Fruit fly (Drosophila melanogaster) whole organism, embryonic: Measurements from ENCODE around the gene RunxB.

Experiments used
- CG10267 ChIP-seq: fragments of 200-800 bp; sonication (Bioruptor generic); optimal IDR thresholded peaks from 2 replicates; lab custom pipeline; 2018; ENCODE audit warnings: missing biosample characterization, mild to moderate bottlenecking, missing genetic modification characterization, moderate library complexity
- CG12942 ChIP-seq: fragments of 200-800 bp; sonication (Bioruptor generic); optimal IDR thresholded peaks from 3 replicates; lab custom pipeline; 2016; ENCODE audit warnings: missing biosample characterization, missing genetic modification characterization
- CG13296 ChIP-seq: fragments of 200-800 bp; sonication (Bioruptor generic); optimal IDR thresholded peaks from 3 replicates; lab custom pipeline; 2018; ENCODE audit warnings: missing biosample characterization, mild to moderate bottlenecking, missing genetic modification characterization
- CG14667 ChIP-seq: fragments of 200-800 bp; sonication (Bioruptor generic); IDR thresholded peaks from 2 replicates; pipeline ENCODE4 v1.3.6; 2022; ENCODE audit warnings: missing biosample characterization, missing genetic modification characterization
- CG14965 ChIP-seq: fragments of 200-800 bp; sonication (Bioruptor generic); optimal IDR thresholded peaks from 2 replicates; lab custom pipeline; 2016; ENCODE audit warnings: missing biosample characterization, missing genetic modification characterization, borderline replicate concordance
- CG15073 ChIP-seq: fragments of 200-800 bp; sonication (Bioruptor generic); optimal IDR thresholded peaks from 2 replicates; lab custom pipeline; 2016; ENCODE audit warnings: missing biosample characterization, missing genetic modification characterization
- CG1529 ChIP-seq: fragments of 200-800 bp; sonication (Bioruptor generic); optimal IDR thresholded peaks from 3 replicates; lab custom pipeline; 2018; ENCODE audit warnings: missing biosample characterization, missing genetic modification characterization
- CG16815 ChIP-seq: fragments of 200-800 bp; sonication (Bioruptor generic); optimal IDR thresholded peaks from 3 replicates; lab custom pipeline; 2017; ENCODE audit warnings: missing biosample characterization, mild to moderate bottlenecking, missing genetic modification characterization
- CG17328 ChIP-seq: fragments of 200-800 bp; sonication (Bioruptor generic); IDR thresholded peaks from 2 replicates; pipeline ENCODE4 v1.3.6; 2022; ENCODE audit warnings: missing biosample characterization, missing genetic modification characterization
- CG17359 ChIP-seq: fragments of 200-800 bp; sonication (Bioruptor generic); optimal IDR thresholded peaks from 3 replicates; lab custom pipeline; 2018; ENCODE audit warnings: missing biosample characterization, mild to moderate bottlenecking, missing genetic modification characterization, moderate library complexity
- CG17361 ChIP-seq: fragments of 200-800 bp; sonication (Bioruptor generic); IDR thresholded peaks from 3 replicates; pipeline ENCODE4 v1.3.6; 2022; ENCODE audit warnings: missing biosample characterization, missing genetic modification characterization
- CG32767 ChIP-seq: fragments of 200-800 bp; sonication (Bioruptor generic); IDR thresholded peaks from 2 replicates; pipeline ENCODE4 v1.3.6; 2022; ENCODE audit warnings: missing biosample characterization, missing genetic modification characterization
- CG34224 ChIP-seq: fragments of 200-800 bp; sonication (Bioruptor generic); IDR thresholded peaks from 3 replicates; pipeline ENCODE4 v1.3.6; 2022; ENCODE audit warnings: missing biosample characterization, missing genetic modification characterization; ENCODE audit not compliant: partially characterized antibody
- CG4617 ChIP-seq: fragments of 200-800 bp; sonication (Bioruptor generic); optimal IDR thresholded peaks from 3 replicates; lab custom pipeline; 2016; ENCODE audit warnings: missing biosample characterization, missing genetic modification characterization, borderline replicate concordance
- CG4730 ChIP-seq: fragments of 200-800 bp; sonication (Bioruptor generic); IDR thresholded peaks from 2 replicates; pipeline ENCODE4 v1.3.6; 2022; ENCODE audit warnings: missing biosample characterization, missing genetic modification characterization
- CG6175 ChIP-seq: fragments of 200-800 bp; sonication (Bioruptor generic); IDR thresholded peaks from 3 replicates; pipeline ENCODE4 v1.3.6; 2022; ENCODE audit warnings: missing biosample characterization, missing genetic modification characterization
- CG8290 ChIP-seq, 3 experiments: fragments of 200-800 bp; sonication (Bioruptor generic); optimal IDR thresholded peaks; 2 replicates each; lab custom pipeline; 2016 to 2019; ENCODE audit warnings: missing biosample characterization in 3 of 3, missing genetic modification characterization in 3 of 3, mild to moderate bottlenecking in 2 of 3, moderate library complexity in 1 of 3
- CG9797 ChIP-seq: fragments of 200-800 bp; sonication (Bioruptor generic); optimal IDR thresholded peaks from 3 replicates; lab custom pipeline; 2018; ENCODE audit warnings: missing biosample characterization, mild to moderate bottlenecking, missing genetic modification characterization
- Dek ChIP-seq: fragments of 200-800 bp; sonication (Bioruptor generic); optimal IDR thresholded peaks from 3 replicates; lab custom pipeline; 2019; ENCODE audit warnings: missing biosample characterization, mild to moderate bottlenecking, missing genetic modification characterization, moderate library complexity
- Doc2 ChIP-seq: fragments of 200-800 bp; sonication (Bioruptor generic); IDR thresholded peaks from 2 replicates; pipeline ENCODE4 v1.3.6; 2022; ENCODE audit warnings: missing biosample characterization, missing genetic modification characterization
- Fer3 ChIP-seq: fragments of 200-800 bp; sonication (Bioruptor generic); optimal IDR thresholded peaks from 2 replicates; lab custom pipeline; 2018; ENCODE audit warnings: missing biosample characterization, mild to moderate bottlenecking, missing genetic modification characterization, moderate library complexity
- Gsc ChIP-seq: fragments of 200-800 bp; sonication (Bioruptor generic); IDR thresholded peaks from 2 replicates; pipeline ENCODE4 v1.3.6; 2022; ENCODE audit warnings: missing biosample characterization, missing genetic modification characterization
- Lim3 ChIP-seq: fragments of 200-800 bp; sonication (Bioruptor generic); IDR thresholded peaks from 2 replicates; pipeline ENCODE4 v1.3.6; 2022; ENCODE audit warnings: missing biosample characterization, missing genetic modification characterization
- NFAT ChIP-seq: fragments of 200-800 bp; sonication (Bioruptor generic); IDR thresholded peaks from 2 replicates; pipeline ENCODE4 v1.3.6; 2022; ENCODE audit warnings: missing biosample characterization, missing genetic modification characterization
- PHDP ChIP-seq: fragments of 200-800 bp; sonication (Bioruptor generic); optimal IDR thresholded peaks from 3 replicates; lab custom pipeline; 2018; ENCODE audit warnings: missing biosample characterization, mild to moderate bottlenecking, missing genetic modification characterization, moderate library complexity
- Scr ChIP-seq: fragments of 200-800 bp; sonication (Bioruptor generic); IDR thresholded peaks from 2 replicates; pipeline ENCODE4 v1.3.6; 2022; ENCODE audit warnings: missing biosample characterization, missing genetic modification characterization; ENCODE audit not compliant: partially characterized antibody
- Taf1 ChIP-seq: fragments of 200-800 bp; sonication (Bioruptor generic); IDR thresholded peaks from 2 replicates; pipeline ENCODE4 v1.3.6; 2022; ENCODE audit warnings: missing biosample characterization, missing genetic modification characterization
- Xbp1 ChIP-seq: fragments of 200-800 bp; sonication (Bioruptor generic); optimal IDR thresholded peaks from 3 replicates; lab custom pipeline; 2016; ENCODE audit warnings: missing biosample characterization, mild to moderate bottlenecking, missing genetic modification characterization
- YL-1 ChIP-seq: fragments of 200-800 bp; sonication (Bioruptor generic); optimal IDR thresholded peaks from 3 replicates; lab custom pipeline; 2017; ENCODE audit warnings: missing biosample characterization, mild to moderate bottlenecking, missing genetic modification characterization
- ab ChIP-seq: fragments of 200-800 bp; sonication (Bioruptor generic); optimal IDR thresholded peaks from 2 replicates; lab custom pipeline; 2016; ENCODE audit warnings: missing biosample characterization, missing genetic modification characterization
- bigmax ChIP-seq: fragments of 200-800 bp; sonication (Bioruptor generic); optimal IDR thresholded peaks from 2 replicates; lab custom pipeline; 2018; ENCODE audit warnings: missing biosample characterization, mild to moderate bottlenecking, missing genetic modification characterization
- cas ChIP-seq: fragments of 200-800 bp; sonication (Bioruptor generic); IDR thresholded peaks from 2 replicates; pipeline ENCODE4 v1.3.6; 2022; ENCODE audit warnings: missing biosample characterization, missing genetic modification characterization
- ci ChIP-seq: fragments of 200-800 bp; sonication (Bioruptor generic); IDR thresholded peaks from 3 replicates; pipeline ENCODE4 v1.3.6; 2022; ENCODE audit warnings: missing biosample characterization, missing genetic modification characterization
- esg ChIP-seq: fragments of 200-800 bp; sonication (Bioruptor generic); conservative IDR thresholded peaks from 2 replicates; pipeline ENCODE4 v1.3.6; 2022; ENCODE audit warnings: missing biosample characterization, missing genetic modification characterization
- gce ChIP-seq: fragments of 200-800 bp; sonication (Bioruptor generic); IDR thresholded peaks from 3 replicates; pipeline ENCODE4 v1.3.6; 2022; ENCODE audit warnings: missing biosample characterization, missing genetic modification characterization
- gfzf ChIP-seq: fragments of 200-800 bp; sonication (Bioruptor generic); optimal IDR thresholded peaks from 2 replicates; lab custom pipeline; 2016; ENCODE audit warnings: missing biosample characterization, mild to moderate bottlenecking, missing genetic modification characterization, moderate library complexity
- kah ChIP-seq: fragments of 200-800 bp; sonication (Bioruptor generic); optimal IDR thresholded peaks from 2 replicates; lab custom pipeline; 2018; ENCODE audit warnings: missing biosample characterization, mild to moderate bottlenecking, missing genetic modification characterization
- kni ChIP-seq: fragments of 200-800 bp; sonication (Bioruptor generic); optimal IDR thresholded peaks from 3 replicates; lab custom pipeline; 2017; ENCODE audit warnings: mild to moderate bottlenecking, missing biosample characterization, missing genetic modification reagents, missing genetic modification characterization
- odd ChIP-seq: fragments of 200-800 bp; sonication (Bioruptor generic); optimal IDR thresholded peaks from 2 replicates; lab custom pipeline; 2017; ENCODE audit warnings: missing biosample characterization, mild to moderate bottlenecking, missing genetic modification characterization
- org-1 ChIP-seq: fragments of 200-800 bp; sonication (Bioruptor generic); optimal IDR thresholded peaks from 2 replicates; lab custom pipeline; 2017; ENCODE audit warnings: missing biosample characterization, missing genetic modification characterization
- phol ChIP-seq: fragments of 200-800 bp; sonication (Bioruptor generic); optimal IDR thresholded peaks from 3 replicates; lab custom pipeline; 2018; ENCODE audit warnings: missing biosample characterization, mild to moderate bottlenecking, missing genetic modification characterization, moderate library complexity
- pita ChIP-seq: fragments of 200-800 bp; sonication (Bioruptor generic); optimal IDR thresholded peaks from 2 replicates; lab custom pipeline; 2017; ENCODE audit warnings: missing biosample characterization, mild to moderate bottlenecking, missing genetic modification characterization
- pnt ChIP-seq: fragments of 200-800 bp; sonication (Bioruptor generic); optimal IDR thresholded peaks from 3 replicates; lab custom pipeline; 2016; ENCODE audit warnings: missing biosample characterization, missing genetic modification characterization
- pzg ChIP-seq: fragments of 200-800 bp; sonication (Bioruptor generic); optimal IDR thresholded peaks from 3 replicates; lab custom pipeline; 2018; ENCODE audit warnings: missing biosample characterization, mild to moderate bottlenecking, missing genetic modification characterization, moderate library complexity
- rib ChIP-seq: fragments of 200-800 bp; sonication (Bioruptor generic); IDR thresholded peaks from 2 replicates; pipeline ENCODE4 v1.3.6; 2022; ENCODE audit warnings: missing biosample characterization, missing genetic modification characterization
- sens ChIP-seq: fragments of 200-800 bp; sonication (Bioruptor generic); peaks from one replicate; lab custom pipeline; 2016; ENCODE audit warnings: missing biosample characterization, missing genetic modification characterization
- twi ChIP-seq: fragments of 200-800 bp; optimal IDR thresholded peaks from 2 replicates; lab custom pipeline; 2019; ENCODE audit warnings: missing biosample characterization, mild to moderate bottlenecking, missing genetic modification characterization, moderate library complexity
- tx ChIP-seq: fragments of 200-800 bp; sonication (Bioruptor generic); optimal IDR thresholded peaks from 2 replicates; lab custom pipeline; 2016; ENCODE audit warnings: missing biosample characterization, missing genetic modification characterization
- unc-4 ChIP-seq: fragments of 200-800 bp; sonication (Bioruptor generic); IDR thresholded peaks from 2 replicates; pipeline ENCODE4 v1.3.6; 2022; ENCODE audit warnings: missing biosample characterization, missing genetic modification characterization; ENCODE audit not compliant: partially characterized antibody
- wek ChIP-seq: fragments of 200-800 bp; sonication (Bioruptor generic); optimal IDR thresholded peaks from 3 replicates; lab custom pipeline; 2018; ENCODE audit warnings: missing biosample characterization, mild to moderate bottlenecking, missing genetic modification characterization, moderate library complexity
- zen ChIP-seq: fragments of 200-800 bp; sonication (Bioruptor generic); optimal IDR thresholded peaks from 3 replicates; lab custom pipeline; 2018; ENCODE audit warnings: missing biosample characterization, mild to moderate bottlenecking, missing genetic modification characterization, moderate library complexity

RunxB gene

dm6 chrX:20510540-20510939 lies 27.8 kb upstream of the RunxB start, which contains the start of gene RhoGAP19D (continued):
- TF ChIP-seq pita (GFP tag; lab: Kevin White, UChicago) (no peak), kah (no peak), CG17361 (GFP tag; lab: Robert Waterston, UW) (no peak), CG9797 (GFP tag; lab: Kevin White, UChicago) (peak; percentile 83), twi (tag; lab: Kevin White, UChicago) (peak; percentile 6), gfzf (GFP tag; lab: Kevin White, UChicago) (peak; percentile 54), CG1529 (no peak), CG17328 (GFP tag; lab: Robert Waterston, UW) (no peak), PHDP (tag; lab: Kevin White, UChicago) (peak; percentile 5), CG17359 (tag; lab: Kevin White, UChicago) (peak; percentile 51), CG34224 (GFP tag; lab: Robert Waterston, UW) (peak; percentile 88), zen (tag; lab: Kevin White, UChicago) (peak; percentile 51), rib (GFP tag; lab: Robert Waterston, UW) (0 out of 2 replicates have a peak, but pooled peaks have one; percentile 38), pzg (GFP tag; lab: Kevin White, UChicago) (peak; percentile 96), CG16815 (GFP tag; lab: Kevin White, UChicago) (no peak), NFAT (GFP tag; lab: Robert Waterston, UW) (peak; percentile 84), CG32767 (GFP tag; lab: Robert Waterston, UW) (no peak), CG10267 (tag; lab: Kevin White, UChicago) (peak; percentile 93), Gsc (GFP tag; lab: Robert Waterston, UW) (no peak), CG15073 (no peak), kni (peak; percentile 3), YL-1 (GFP tag; lab: Kevin White, UChicago) (no peak), ab (GFP tag; lab: Kevin White, UChicago) (no peak), CG14667 (GFP tag; lab: Robert Waterston, UW) (peak; percentile 47; the same call in 1 of the 2 replicates), pnt (GFP tag; lab: Kevin White, UChicago) (peak; percentile 28), Xbp1 (GFP tag; lab: Kevin White, UChicago) (peak; percentile 68), gce (GFP tag; lab: Robert Waterston, UW) (0 out of 3 replicates have a peak, but pooled peaks have one; percentile 29), Fer3 (tag; lab: Kevin White, UChicago) (peak; percentile 26), CG13296 (no peak), Scr (GFP tag; lab: Robert Waterston, UW) (peak; percentile 92), CG6175 (GFP tag; lab: Robert Waterston, UW) (no peak), Doc2 (GFP tag; lab: Robert Waterston, UW) (no peak), ci (peak; percentile 76; the same call in 2 of the 3 replicates), cas (GFP tag; lab: Robert Waterston, UW) (no peak), Taf1 (no peak), org-1 (GFP tag; lab: Kevin White, UChicago) (no peak), phol (tag; lab: Kevin White, UChicago) (peak; percentile 40), CG12942 (GFP tag; lab: Kevin White, UChicago) (peak; percentile 39), odd (no peak), CG14965 (no peak), CG4730 (no peak), Lim3 (GFP tag; lab: Robert Waterston, UW) (no peak), unc-4 (GFP tag; lab: Robert Waterston, UW) (peak; percentile 86), wek (GFP tag; lab: Kevin White, UChicago) (peak; percentile 25), bigmax (GFP tag; lab: Kevin White, UChicago) (no peak), CG4617 (GFP tag; lab: Kevin White, UChicago) (peak; percentile 27), CG8290 (GFP tag; optimal IDR thresholded peaks at IDR 0.05; lab: Kevin White, UChicago) (peak; percentile 73), CG8290 (tag; optimal IDR thresholded peaks at IDR 0.05; lab: Kevin White, UChicago) (peak; percentile 74 to 97), esg (GFP tag; lab: Robert Waterston, UW) (no peak), Dek (tag; lab: Kevin White, UChicago) (peak; percentile 25), tx (GFP tag; lab: Kevin White, UChicago) (peak; percentile 54), sens (GFP tag; lab: Kevin White, UChicago) (peak; percentile 90)
